Worm (Caenorhabditis elegans): ENCODE results near the gene C14C11.7.

C14C11.7 gene

ce11 chrV:5653990-5654499 lies 11.8 kb downstream of the C14C11.7 start, which contains the start of gene hex-2:
Gene hex-2 (plus strand): TSS chrV:5654449.
- TF ChIP-seq nhr-6 (tag; optimal IDR thresholded peaks at IDR 0.05): peak; percentile 27
- peak in 1 of 2 experiments; percentile 33 for TF ChIP-seq unc-62 (GFP tag; optimal IDR thresholded peaks at IDR 0.05 in 1 of 2)
- no peak for TF ChIP-seq unc-62 (tag; optimal IDR thresholded peaks at IDR 0.05)
- no peak for TF ChIP-seq daf-16 (GFP tag; optimal IDR thresholded peaks at IDR 0.05)
- TF ChIP-seq daf-16 (tag; optimal IDR thresholded peaks at IDR 0.05): peak; percentile 55
- no peak for TF ChIP-seq rbr-2 (tag; optimal IDR thresholded peaks at IDR 0.05)
- TF ChIP-seq pqm-1 (tag; optimal IDR thresholded peaks at IDR 0.05): peak; percentile 88
- no peak for TF ChIP-seq fkh-10 (GFP tag; optimal IDR thresholded peaks at IDR 0.05)
- TF ChIP-seq R02D3.7 (tag; optimal IDR thresholded peaks at IDR 0.05): no peak
- no peak for TF ChIP-seq F37D6.2 (tag; optimal IDR thresholded peaks at IDR 0.05)
- TF ChIP-seq egl-27 (tag; optimal IDR thresholded peaks at IDR 0.05): no peak
- no peak for TF ChIP-seq lin-15B (tag; optimal IDR thresholded peaks at IDR 0.05)
- no peak for TF ChIP-seq lin-29 (GFP tag; IDR thresholded peaks at IDR 0.05)
- peak; percentile 37 for TF ChIP-seq nhr-28 (tag; optimal IDR thresholded peaks at IDR 0.05)

DNA sequence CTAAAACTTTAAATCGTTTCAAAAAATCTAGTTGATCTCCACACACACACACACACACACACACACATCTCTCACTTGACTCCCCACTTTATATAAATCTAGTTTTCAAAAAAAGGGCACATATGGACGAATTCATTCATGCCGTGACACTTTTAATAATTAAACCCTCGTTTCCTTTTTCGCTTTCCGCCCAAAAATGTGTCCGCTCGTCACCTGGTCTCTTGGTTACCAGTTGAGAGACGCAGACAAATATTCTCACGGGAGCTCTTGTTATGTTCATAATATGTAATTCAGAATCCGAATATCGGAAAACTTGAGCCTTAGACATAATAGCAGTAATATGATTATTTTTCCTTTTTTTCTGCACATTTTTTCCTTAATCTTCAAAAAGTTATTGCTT lies 14.0 kb downstream of the C14C11.7 start:
- TF ChIP-seq hif-1 (tag; optimal IDR thresholded peaks at IDR 0.05): no peak
- no peak for TF ChIP-seq tra-1 (GFP tag; IDR thresholded peaks at IDR 0.05)
- no peak for TF ChIP-seq F26F4.8 (GFP tag; conservative IDR thresholded peaks at IDR 0.05)
- no peak for TF ChIP-seq mdl-1 (tag; optimal IDR thresholded peaks at IDR 0.05)
- TF ChIP-seq Y105C5A.15 (GFP tag; IDR thresholded peaks at IDR 0.05): no peak
- TF ChIP-seq nhr-237 (tag; optimal IDR thresholded peaks at IDR 0.05): no peak
- TF ChIP-seq hlh-30 (tag; optimal IDR thresholded peaks at IDR 0.05; ENCODE audit: insufficient read depth): no peak
- no peak for TF ChIP-seq ceh-32 (tag; optimal IDR thresholded peaks at IDR 0.05; ENCODE audit: poor library complexity)
- no peak for TF ChIP-seq lsy-2 (tag; optimal IDR thresholded peaks at IDR 0.05)
- no peak for TF ChIP-seq attf-4 (tag; optimal IDR thresholded peaks at IDR 0.05)
- no peak for TF ChIP-seq nhr-48 (tag; optimal IDR thresholded peaks at IDR 0.05)
- no peak for TF ChIP-seq set-16 (GFP tag; IDR thresholded peaks at IDR 0.05)
- TF ChIP-seq dpl-1 (GFP tag; optimal IDR thresholded peaks at IDR 0.05): no peak
- TF ChIP-seq saeg-2 (GFP tag; IDR thresholded peaks at IDR 0.05): no peak
- no peak for TF ChIP-seq dmd-6 (GFP tag; IDR thresholded peaks at IDR 0.05)
- no peak for TF ChIP-seq lin-39 (tag; optimal IDR thresholded peaks at IDR 0.05)
- no peak for TF ChIP-seq daf-8 (GFP tag; IDR thresholded peaks at IDR 0.05)
- no peak for TF ChIP-seq D1046.2 (GFP tag; IDR thresholded peaks at IDR 0.05)

DNA sequence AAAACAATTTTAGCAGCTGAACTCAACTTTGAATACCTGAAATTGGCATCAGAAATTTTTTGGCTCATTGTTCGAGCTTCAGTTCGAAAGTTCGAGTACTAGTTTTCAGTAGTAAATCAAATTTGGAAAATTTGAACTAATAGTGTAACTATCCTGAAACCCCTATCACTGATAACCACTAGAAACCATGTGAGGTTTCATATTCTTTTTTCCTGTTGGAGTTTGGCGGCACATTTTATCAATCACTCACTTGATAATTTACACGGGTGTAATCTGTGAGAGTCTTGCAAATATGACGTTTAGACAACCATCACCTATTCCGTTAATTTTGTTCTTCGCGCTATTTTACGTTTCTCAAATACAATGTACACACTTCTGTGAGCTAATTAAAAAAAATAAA lies 18.5 kb downstream of the C14C11.7 start, which contains the start of gene C14C11.4:
Gene C14C11.4, plus strand, starts transcription at position 252 of the 400 bp plus-strand sequence.
- TF ChIP-seq nhr-28 (tag; optimal IDR thresholded peaks at IDR 0.05) (peak; percentile 75), nhr-237 (tag; optimal IDR thresholded peaks at IDR 0.05) (no peak), zfp-2 (tag; optimal IDR thresholded peaks at IDR 0.05) (no peak), mdl-1 (tag; optimal IDR thresholded peaks at IDR 0.05) (peak in 1 of 2 experiments; percentile 4), unc-62 (GFP tag; optimal IDR thresholded peaks at IDR 0.05 in 1 of 2) (no peak), unc-62 (tag; optimal IDR thresholded peaks at IDR 0.05) (no peak), dmd-8 (GFP tag; IDR thresholded peaks at IDR 0.05) (no peak), madf-9 (GFP tag; conservative IDR thresholded peaks at IDR 0.05) (no peak), hlh-11 (tag; optimal IDR thresholded peaks at IDR 0.05) (peak; percentile 38), ZK337.2 (GFP tag; IDR thresholded peaks at IDR 0.05) (no peak), aly-2 (tag; optimal IDR thresholded peaks at IDR 0.05) (no peak), ceh-82 (tag; optimal IDR thresholded peaks at IDR 0.05) (no peak), dmd-6 (GFP tag; IDR thresholded peaks at IDR 0.05) (peak; percentile 65), lin-1 (GFP tag; IDR thresholded peaks at IDR 0.05) (no peak), attf-4 (tag; optimal IDR thresholded peaks at IDR 0.05) (no peak), ztf-7 (tag; optimal IDR thresholded peaks at IDR 0.05) (no peak), mxl-3 (GFP tag; optimal IDR thresholded peaks at IDR 0.05) (peak; percentile 52), pqm-1 (tag; optimal IDR thresholded peaks at IDR 0.05) (peak; percentile 77)
